Worm (Caenorhabditis elegans) whole organism, L4 larva: ENCODE measurements around the gene srv-9.
A peak's percentile ranks its signal among the peaks of the same experiment; 100 is the strongest.

Experiments
- D1046.2 ChIP-seq: fragments of 200-800 bp; sonication (Bioruptor generic); IDR thresholded peaks from 2 replicates; pipeline ENCODE4 v1.3.6; 2022; ENCODE audit warnings: missing genetic modification characterization, missing compliant biosample characterization
- F26F4.8 ChIP-seq: fragments of 200-800 bp; sonication (Bioruptor generic); conservative IDR thresholded peaks from 2 replicates; pipeline ENCODE4 v1.3.6; 2022; ENCODE audit warnings: missing genetic modification characterization, missing compliant biosample characterization
- R02D3.7 ChIP-seq: fragments of 150-350 bp; sonication (generic microtip); optimal IDR thresholded peaks from 3 replicates; lab custom pipeline; 2014; ENCODE audit warnings: missing biosample characterization, missing genetic modification characterization
- Y105C5A.15 ChIP-seq: fragments of 200-800 bp; sonication (Bioruptor generic); IDR thresholded peaks from 2 replicates; pipeline ENCODE4 v1.3.6; 2022; ENCODE audit warnings: missing genetic modification characterization, missing compliant biosample characterization
- ZK337.2 ChIP-seq: fragments of 200-800 bp; sonication (Bioruptor generic); IDR thresholded peaks from 2 replicates; pipeline ENCODE4 v1.3.6; 2022; ENCODE audit warnings: missing genetic modification reagents, missing genetic modification characterization, missing compliant biosample characterization
- ZK546.5 ChIP-seq, 2 experiments: sonication (generic microtip); optimal IDR thresholded peaks; 2 replicates each; lab custom pipeline; 2017; ENCODE audit warnings: missing biosample characterization in 2 of 2, missing genetic modification characterization in 2 of 2
- aly-2 ChIP-seq: sonication (generic microtip); optimal IDR thresholded peaks from 2 replicates; lab custom pipeline; 2018; ENCODE audit warnings: missing biosample characterization, missing genetic modification characterization
- ama-1 ChIP-seq: fragments of 150-350 bp; optimal IDR thresholded peaks from 2 replicates; lab custom pipeline; 2014; ENCODE audit warnings: inconsistent platforms, mixed read lengths
- ceh-32 ChIP-seq: sonication (generic microtip); optimal IDR thresholded peaks from 2 replicates; lab custom pipeline; 2016; ENCODE audit warnings: mild to moderate bottlenecking, missing genetic modification characterization, missing compliant biosample characterization; ENCODE audit not compliant: poor library complexity
- ceh-44 ChIP-seq: fragments of 200-800 bp; sonication (Bioruptor generic); IDR thresholded peaks from 2 replicates; pipeline ENCODE4 v1.3.6; 2022; ENCODE audit warnings: missing genetic modification reagents, missing genetic modification characterization, missing compliant biosample characterization
- ceh-62 ChIP-seq: sonication (generic microtip); optimal IDR thresholded peaks from 2 replicates; lab custom pipeline; 2017; ENCODE audit warnings: missing biosample characterization, missing genetic modification characterization
- ceh-82 ChIP-seq: sonication (generic microtip); optimal IDR thresholded peaks from 2 replicates; lab custom pipeline; 2017; ENCODE audit warnings: missing biosample characterization, missing genetic modification characterization
- daf-19 ChIP-seq: fragments of 200-800 bp; sonication (Bioruptor generic); conservative IDR thresholded peaks from 2 replicates; pipeline ENCODE4 v1.3.6; 2022; ENCODE audit warnings: missing genetic modification characterization, missing compliant biosample characterization
- dpl-1 ChIP-seq: fragments of 150-350 bp; optimal IDR thresholded peaks from 2 replicates; lab custom pipeline; 2014; ENCODE audit warnings: missing biosample characterization, missing genetic modification reagents, missing genetic modification characterization
- duxl-1 ChIP-seq: sonication (generic microtip); optimal IDR thresholded peaks from 2 replicates; lab custom pipeline; 2016; ENCODE audit warnings: mild to moderate bottlenecking, missing genetic modification characterization, moderate library complexity, missing compliant biosample characterization; ENCODE audit not compliant: poor library complexity
- egl-43 ChIP-seq: fragments of 200-800 bp; sonication (Bioruptor generic); IDR thresholded peaks from 2 replicates; pipeline ENCODE4 v1.3.6; 2022; ENCODE audit warnings: missing genetic modification reagents, missing genetic modification characterization, missing compliant biosample characterization
- fkh-10 ChIP-seq: fragments of 150-350 bp; optimal IDR thresholded peaks from 2 replicates; lab custom pipeline; 2014; ENCODE audit warnings: missing biosample characterization, missing genetic modification reagents, missing genetic modification characterization
- hlh-11 ChIP-seq: fragments of 200-800 bp; sonication (Bioruptor generic); optimal IDR thresholded peaks from 2 replicates; lab custom pipeline; 2018; ENCODE audit warnings: mild to moderate bottlenecking, missing genetic modification characterization, missing compliant biosample characterization
- jun-1 ChIP-seq: fragments of 150-350 bp; optimal IDR thresholded peaks from 2 replicates; lab custom pipeline; 2014; ENCODE audit warnings: missing biosample characterization, missing genetic modification reagents, missing genetic modification characterization
- lim-7 ChIP-seq: fragments of 200-800 bp; sonication (Bioruptor generic); IDR thresholded peaks from 2 replicates; pipeline ENCODE4 v1.3.6; 2022; ENCODE audit warnings: missing genetic modification characterization, missing compliant biosample characterization
- lin-1 ChIP-seq: fragments of 200-800 bp; sonication (Bioruptor generic); IDR thresholded peaks from 2 replicates; pipeline ENCODE4 v1.3.6; 2022; ENCODE audit warnings: missing genetic modification reagents, missing genetic modification characterization, missing compliant biosample characterization
- lin-29 ChIP-seq: fragments of 200-800 bp; sonication (Bioruptor generic); IDR thresholded peaks from 2 replicates; pipeline ENCODE4 v1.3.6; 2022; ENCODE audit warnings: missing genetic modification reagents, missing genetic modification characterization, missing compliant biosample characterization
- lin-39 ChIP-seq: fragments of 150-350 bp; optimal IDR thresholded peaks from 2 replicates; lab custom pipeline; 2014; ENCODE audit warnings: missing biosample characterization, missing genetic modification reagents, missing genetic modification characterization
- lsy-2 ChIP-seq, 2 experiments: fragments of 150-350 bp in 1 of 2; sonication (generic microtip) in 1 of 2; optimal IDR thresholded peaks; 2 replicates each; lab custom pipeline; 2014 to 2017; ENCODE audit warnings: missing biosample characterization in 2 of 2, missing genetic modification characterization in 2 of 2
- madf-5 ChIP-seq, 2 experiments: fragments of 200-800 bp; sonication (Bioruptor generic); IDR thresholded peaks; 2 replicates each; pipeline ENCODE4 v1.3.6; 2022; ENCODE audit warnings: missing compliant biosample characterization in 2 of 2, missing genetic modification characterization in 2 of 2
- madf-9 ChIP-seq: fragments of 200-800 bp; sonication (Bioruptor generic); conservative IDR thresholded peaks from 2 replicates; pipeline ENCODE4 v1.3.6; 2022; ENCODE audit warnings: missing genetic modification reagents, missing genetic modification characterization, missing compliant biosample characterization
- mdl-1 ChIP-seq, 2 experiments: fragments of 150-350 bp in 1 of 2; sonication (generic microtip) in 1 of 2; optimal IDR thresholded peaks; 2 replicates each; lab custom pipeline; 2014 to 2017; ENCODE audit warnings: missing biosample characterization in 2 of 2, missing genetic modification characterization in 2 of 2
- mdt-29 ChIP-seq: fragments of 200-800 bp; sonication (Bioruptor generic); IDR thresholded peaks from 2 replicates; pipeline ENCODE4 v1.3.6; 2022; ENCODE audit warnings: missing genetic modification reagents, missing genetic modification characterization, missing compliant biosample characterization
- mep-1 ChIP-seq: fragments of 150-350 bp; sonication (generic microtip); optimal IDR thresholded peaks from 3 replicates; lab custom pipeline; 2014; ENCODE audit warnings: missing biosample characterization, missing genetic modification characterization
- nhr-10 ChIP-seq: fragments of 150-350 bp; optimal IDR thresholded peaks from 2 replicates; lab custom pipeline; 2014; ENCODE audit warnings: missing biosample characterization, missing genetic modification characterization
- nhr-111 ChIP-seq: fragments of 200-800 bp; sonication (Bioruptor generic); optimal IDR thresholded peaks from 2 replicates; lab custom pipeline; 2018; ENCODE audit warnings: mild to moderate bottlenecking, missing genetic modification characterization, missing compliant biosample characterization
- nhr-237 ChIP-seq: sonication (generic microtip); optimal IDR thresholded peaks from 2 replicates; lab custom pipeline; 2017; ENCODE audit warnings: missing biosample characterization, missing genetic modification characterization
- nhr-28 ChIP-seq: fragments of 150-350 bp; optimal IDR thresholded peaks from 2 replicates; lab custom pipeline; 2014; ENCODE audit warnings: missing biosample characterization, missing genetic modification characterization
- nhr-41 ChIP-seq: fragments of 200-800 bp; sonication (Bioruptor generic); IDR thresholded peaks from 2 replicates; pipeline ENCODE4 v1.3.6; 2022; ENCODE audit warnings: missing genetic modification reagents, missing genetic modification characterization, missing compliant biosample characterization
- nhr-42 ChIP-seq: fragments of 200-800 bp; sonication (Bioruptor generic); IDR thresholded peaks from 2 replicates; pipeline ENCODE4 v1.3.6; 2022; ENCODE audit warnings: missing genetic modification characterization, missing compliant biosample characterization
- nhr-48 ChIP-seq: sonication (generic microtip); optimal IDR thresholded peaks from 2 replicates; lab custom pipeline; 2016; ENCODE audit warnings: mild to moderate bottlenecking, missing genetic modification characterization, missing compliant biosample characterization
- php-3 ChIP-seq: fragments of 200-800 bp; sonication (Bioruptor generic); IDR thresholded peaks from 2 replicates; pipeline ENCODE4 v1.3.6; 2022; ENCODE audit warnings: missing genetic modification reagents, missing genetic modification characterization, missing compliant biosample characterization
- rbr-2 ChIP-seq: sonication (generic microtip); optimal IDR thresholded peaks from 2 replicates; lab custom pipeline; 2016; ENCODE audit warnings: missing genotype, missing genetic modification characterization, missing compliant biosample characterization
- saeg-2 ChIP-seq: fragments of 200-800 bp; sonication (Bioruptor generic); IDR thresholded peaks from 2 replicates; pipeline ENCODE4 v1.3.6; 2022; ENCODE audit warnings: missing genetic modification reagents, missing genetic modification characterization, missing compliant biosample characterization
- sdz-12 ChIP-seq: fragments of 200-800 bp; sonication (Bioruptor generic); optimal IDR thresholded peaks from 2 replicates; lab custom pipeline; 2018; ENCODE audit warnings: mild to moderate bottlenecking, missing genetic modification characterization, missing compliant biosample characterization
- snpc-1.2 ChIP-seq: fragments of 200-800 bp; sonication (Bioruptor generic); IDR thresholded peaks from 2 replicates; pipeline ENCODE4 v1.3.6; 2022; ENCODE audit warnings: missing genetic modification reagents, missing genetic modification characterization, missing compliant biosample characterization
- snpc-4 ChIP-seq: fragments of 150-350 bp; optimal IDR thresholded peaks from 2 replicates; lab custom pipeline; 2014; ENCODE audit warnings: missing biosample characterization, missing genetic modification characterization
- spr-1 ChIP-seq: sonication (generic microtip); optimal IDR thresholded peaks from 2 replicates; lab custom pipeline; 2016; ENCODE audit warnings: mild to moderate bottlenecking, missing genetic modification characterization, missing compliant biosample characterization
- tag-97 ChIP-seq: fragments of 200-800 bp; sonication (Bioruptor generic); IDR thresholded peaks from 2 replicates; pipeline ENCODE4 v1.3.6; 2022; ENCODE audit warnings: missing genetic modification characterization, missing compliant biosample characterization
- tra-1 ChIP-seq: fragments of 200-800 bp; sonication (Bioruptor generic); IDR thresholded peaks from 2 replicates; pipeline ENCODE4 v1.3.6; 2022; ENCODE audit warnings: missing genetic modification reagents, missing genetic modification characterization, missing compliant biosample characterization
- unc-62 ChIP-seq, 3 experiments: fragments of 150-350 bp in 1 of 3; sonication (generic microtip); optimal IDR thresholded peaks in 2 of 3; peaks in 1 of 3; 1 replicate in 1 of 3; 2 replicates in 2 of 3; lab custom pipeline; 2014 to 2017; ENCODE audit warnings: missing biosample characterization in 3 of 3, missing genetic modification characterization in 3 of 3, missing genetic modification reagents in 3 of 3, missing genotype in 1 of 3
- zag-1 ChIP-seq: fragments of 150-350 bp; optimal IDR thresholded peaks from 2 replicates; lab custom pipeline; 2014; ENCODE audit warnings: missing biosample characterization, missing genetic modification characterization
- zfp-2 ChIP-seq: sonication (generic microtip); optimal IDR thresholded peaks from 2 replicates; lab custom pipeline; 2016; ENCODE audit warnings: mild to moderate bottlenecking, missing genetic modification characterization, missing compliant biosample characterization
- zfp-3 ChIP-seq: fragments of 200-800 bp; sonication (Bioruptor generic); conservative IDR thresholded peaks from 2 replicates; pipeline ENCODE4 v1.3.6; 2022; ENCODE audit warnings: missing genetic modification reagents, missing genetic modification characterization, missing compliant biosample characterization
- zip-2 ChIP-seq: fragments of 150-350 bp; optimal IDR thresholded peaks from 2 replicates; lab custom pipeline; 2014; ENCODE audit warnings: missing biosample characterization, missing genetic modification characterization

The srv-9 gene

ce11 chrV:13468190-13468765 is 45.3 kb upstream of the srv-9 start, which contains the start of the genes F25H9.6 and F25H9.7 (continued):
- TF ChIP-seq duxl-1 (tag; lab: Kevin White, UChicago) = peak; percentile 88
- TF ChIP-seq aly-2 (tag; lab: Kevin White, UChicago) = no peak
- peak; percentile 11 for TF ChIP-seq zip-2
- no peak for TF ChIP-seq ZK546.5 (tag; optimal IDR thresholded peaks at IDR 0.05; lab: Kevin White, UChicago)
- TF ChIP-seq php-3 = no peak
- no peak for TF ChIP-seq nhr-42 (GFP tag; lab: Robert Waterston, UW)
- TF ChIP-seq ama-1 (lab: Kevin White, UChicago) = no peak
- peak in 1 of 2 experiments; percentile 98 for TF ChIP-seq unc-62 (GFP tag; optimal IDR thresholded peaks at IDR 0.05 in 1 of 2; lab: Kevin White, UChicago)
- TF ChIP-seq unc-62 (tag; optimal IDR thresholded peaks at IDR 0.05; lab: Kevin White, UChicago) = no peak
- TF ChIP-seq mep-1 (tag; lab: Kevin White, UChicago) = peak; percentile 65
- no peak for TF ChIP-seq ceh-82 (tag; lab: Kevin White, UChicago)
- TF ChIP-seq lim-7 (GFP tag; lab: Robert Waterston, UW) = no peak
- peak; percentile 90; the same call in 1 of the 2 replicates for TF ChIP-seq tag-97 (GFP tag; lab: Robert Waterston, UW)
- no peak for TF ChIP-seq nhr-41
- TF ChIP-seq lin-29 (GFP tag; lab: Robert Waterston, UW) = no peak
- TF ChIP-seq sdz-12 (GFP tag; lab: Kevin White, UChicago) = peak; percentile 93
- TF ChIP-seq lin-1 = no peak
- no peak for TF ChIP-seq nhr-10
- TF ChIP-seq madf-5 (GFP tag; IDR thresholded peaks at IDR 0.05; lab: Robert Waterston, UW) = peak in 1 of 2 experiments; percentile 40; a peak in 1 of 4 replicates
- no peak for TF ChIP-seq ceh-62 (tag; lab: Kevin White, UChicago)
- no peak for TF ChIP-seq snpc-4 (tag; lab: Kevin White, UChicago)
- TF ChIP-seq hlh-11 (tag; lab: Kevin White, UChicago) = peak; percentile 66
- TF ChIP-seq nhr-28 (tag; lab: Kevin White, UChicago) = peak; percentile 13
- TF ChIP-seq ceh-32 (tag; lab: Kevin White, UChicago) = no peak
- peak; percentile 99 for TF ChIP-seq ZK337.2 (GFP tag; lab: Robert Waterston, UW)
- peak; percentile 59 for TF ChIP-seq spr-1 (tag; lab: Kevin White, UChicago)
- TF ChIP-seq lsy-2 (tag; optimal IDR thresholded peaks at IDR 0.05; lab: Kevin White, UChicago) = peak in 1 of 2 experiments; percentile 90
- TF ChIP-seq daf-19 (GFP tag; lab: Robert Waterston, UW) = 0 out of 2 replicates have a peak, but pooled peaks have one; percentile 33
- TF ChIP-seq tra-1 = peak; percentile 79; the same call in 1 of the 2 replicates
- no peak for TF ChIP-seq nhr-237 (tag; lab: Kevin White, UChicago)
- TF ChIP-seq nhr-48 (tag; lab: Kevin White, UChicago) = peak; percentile 38
- no peak for TF ChIP-seq F26F4.8
- TF ChIP-seq R02D3.7 (tag; lab: Kevin White, UChicago) = no peak
- peak; percentile 69; the same call in 1 of the 2 replicates for TF ChIP-seq mdt-29 (GFP tag; lab: Robert Waterston, UW)
- peak; percentile 81 for TF ChIP-seq rbr-2 (tag; lab: Kevin White, UChicago)
- peak; percentile 45 for TF ChIP-seq nhr-111 (GFP tag; lab: Kevin White, UChicago)
- TF ChIP-seq snpc-1.2 (GFP tag; lab: Robert Waterston, UW) = no peak; the same call in 1 of the 2 replicates
- peak; percentile 78; the same call in 1 of the 2 replicates for TF ChIP-seq D1046.2 (GFP tag; lab: Robert Waterston, UW)
- no peak for TF ChIP-seq saeg-2
- TF ChIP-seq jun-1 (tag; lab: Kevin White, UChicago) = no peak
- peak; percentile 62; the same call in 1 of the 2 replicates for TF ChIP-seq zfp-3 (GFP tag; lab: Robert Waterston, UW)
- TF ChIP-seq lin-39 = no peak
- TF ChIP-seq mdl-1 (tag; optimal IDR thresholded peaks at IDR 0.05; lab: Kevin White, UChicago) = peak; percentile 72 to 91
- peak; percentile 77 for TF ChIP-seq dpl-1
- TF ChIP-seq ceh-44 = peak; percentile 63; the same call in 1 of the 2 replicates
- TF ChIP-seq madf-9 = peak; percentile 93
- no peak for TF ChIP-seq egl-43
- TF ChIP-seq fkh-10 (GFP tag; lab: Kevin White, UChicago) = no peak
- no peak for TF ChIP-seq Y105C5A.15 (GFP tag; lab: Robert Waterston, UW)
- TF ChIP-seq zfp-2 (tag; lab: Kevin White, UChicago) = no peak
- TF ChIP-seq zag-1 (tag; lab: Kevin White, UChicago) = no peak
